Worm (Caenorhabditis elegans): ENCODE measurements around the gene prp-8.
A peak's percentile ranks its signal among the peaks of the same experiment; 100 is the strongest.

The prp-8 gene

ce11 chrIII:8129195-8129594 lies 35.0 kb upstream of the prp-8 start:
- no peak for TF ChIP-seq zim-3 (tag; optimal IDR thresholded peaks at IDR 0.05)
- no peak for TF ChIP-seq dox-1 (GFP tag; IDR thresholded peaks at IDR 0.05)
- peak; percentile 37 for TF ChIP-seq lin-54 (GFP tag; optimal IDR thresholded peaks at IDR 0.05)
- TF ChIP-seq ets-4 (GFP tag; optimal IDR thresholded peaks at IDR 0.05) = no peak
- 0 out of 2 replicates have a peak, but pooled peaks have one; percentile 54 for TF ChIP-seq Y56A3A.18 (GFP tag; IDR thresholded peaks at IDR 0.05)
- TF ChIP-seq tlf-1 (GFP tag; optimal IDR thresholded peaks at IDR 0.05) = peak; percentile 39
- TF ChIP-seq B0336.3 (GFP tag; IDR thresholded peaks at IDR 0.05) = peak; percentile 64; the same call in 1 of the 2 replicates
- TF ChIP-seq cebp-2 (GFP tag; IDR thresholded peaks at IDR 0.05) = no peak
- peak; percentile 79 for TF ChIP-seq ekl-4 (GFP tag; IDR thresholded peaks at IDR 0.05)
- TF ChIP-seq pbrm-1 (GFP tag; IDR thresholded peaks at IDR 0.05) = no peak
- TF ChIP-seq him-1 (tag; optimal IDR thresholded peaks at IDR 0.05) = peak; percentile 67
- peak; percentile 83 for TF ChIP-seq hrde-1 (tag; optimal IDR thresholded peaks at IDR 0.05; ENCODE audit: borderline replicate concordance)
- TF ChIP-seq nhr-27 (tag; optimal IDR thresholded peaks at IDR 0.05) = no peak
- peak; percentile 20; the same call in 1 of the 2 replicates for TF ChIP-seq ceh-100 (GFP tag; IDR thresholded peaks at IDR 0.05)
- peak; percentile 34; the same call in 1 of the 2 replicates for TF ChIP-seq D2030.7 (GFP tag; IDR thresholded peaks at IDR 0.05)
- TF ChIP-seq mxl-1 (tag; optimal IDR thresholded peaks at IDR 0.05) = no peak
- peak; percentile 78; the same call in 1 of the 2 replicates for TF ChIP-seq F39B2.1 (GFP tag; IDR thresholded peaks at IDR 0.05)
- TF ChIP-seq T07F8.4 (tag; optimal IDR thresholded peaks at IDR 0.05) = no peak
- no peak for TF ChIP-seq akir-1 (GFP tag; optimal IDR thresholded peaks at IDR 0.05)
- TF ChIP-seq C06A6.2 (GFP tag; conservative IDR thresholded peaks at IDR 0.05) = no peak
- no peak for TF ChIP-seq tbx-9 (tag; optimal IDR thresholded peaks at IDR 0.05; ENCODE audit: borderline replicate concordance)
- peak; percentile 62; the same call in 1 of the 2 replicates for TF ChIP-seq attf-6 (GFP tag; IDR thresholded peaks at IDR 0.05)
- no peak for TF ChIP-seq sea-2 (GFP tag; IDR thresholded peaks at IDR 0.05)
- no peak for TF ChIP-seq snpc-4 (GFP tag; optimal IDR thresholded peaks at IDR 0.05)
- peak in 2 of 4 experiments; percentile 8 to 29 for TF ChIP-seq snpc-4 (tag; optimal IDR thresholded peaks at IDR 0.05)
- TF ChIP-seq nfyb-1 (GFP tag; IDR thresholded peaks at IDR 0.05) = peak; percentile 50; the same call in 1 of the 2 replicates
- peak; percentile 4 for TF ChIP-seq snpc-3.4 (tag; optimal IDR thresholded peaks at IDR 0.05)
- TF ChIP-seq ama-1 (optimal IDR thresholded peaks at IDR 0.05) = no peak
- TF ChIP-seq ama-1 (GFP tag; optimal IDR thresholded peaks at IDR 0.05) = peak in 1 of 2 experiments; percentile 35
- no peak for TF ChIP-seq pha-4 (tag; optimal IDR thresholded peaks at IDR 0.05)
- TF ChIP-seq ceh-58 (GFP tag; IDR thresholded peaks at IDR 0.05) = 0 out of 2 replicates have a peak, but pooled peaks have one; percentile 67
- TF ChIP-seq egl-44 (GFP tag; IDR thresholded peaks at IDR 0.05) = no peak
- peak; percentile 74 for TF ChIP-seq hsf-1 (GFP tag; IDR thresholded peaks at IDR 0.05)
- TF ChIP-seq egrh-3 (GFP tag; IDR thresholded peaks at IDR 0.05) = no peak
- TF ChIP-seq let-526 (GFP tag; IDR thresholded peaks at IDR 0.05) = no peak
- 0 out of 2 replicates have a peak, but pooled peaks have one; percentile 18 for TF ChIP-seq hmg-20 (GFP tag; IDR thresholded peaks at IDR 0.05)
- peak; percentile 31; the same call in 1 of the 2 replicates for TF ChIP-seq C17E4.6 (GFP tag; IDR thresholded peaks at IDR 0.05)
- peak; percentile 57 for TF ChIP-seq F33H1.4 (GFP tag; IDR thresholded peaks at IDR 0.05)
- TF ChIP-seq ztf-26 (tag; optimal IDR thresholded peaks at IDR 0.05) = no peak
- 0 out of 2 replicates have a peak, but pooled peaks have one; percentile 9 for TF ChIP-seq madf-8 (GFP tag; conservative IDR thresholded peaks at IDR 0.05)
- peak; percentile 32 for TF ChIP-seq tbp1 (GFP tag; optimal IDR thresholded peaks at IDR 0.05)
- TF ChIP-seq cebp-1 (GFP tag; IDR thresholded peaks at IDR 0.05) = no peak
- peak; percentile 6 for TF ChIP-seq cebp-1 (tag; optimal IDR thresholded peaks at IDR 0.05)
- 0 out of 2 replicates have a peak, but pooled peaks have one; percentile 9 for TF ChIP-seq mcd-1 (GFP tag; IDR thresholded peaks at IDR 0.05)
- TF ChIP-seq K11D2.4 (GFP tag; IDR thresholded peaks at IDR 0.05) = no peak
- TF ChIP-seq nfya-2 (GFP tag; IDR thresholded peaks at IDR 0.05) = 0 out of 2 replicates have a peak, but pooled peaks have one; percentile 12
- peak; percentile 56 for TF ChIP-seq athp-1 (tag; optimal IDR thresholded peaks at IDR 0.05)
- TF ChIP-seq lin-26 (GFP tag; IDR thresholded peaks at IDR 0.05) = peak; percentile 58; the same call in 1 of the 2 replicates
- TF ChIP-seq snpc-1.3 (tag; optimal IDR thresholded peaks at IDR 0.05; ENCODE audit: insufficient read depth) = no peak

Data from whole organism, young adult.